Fruit fly (Drosophila melanogaster): ENCODE data around the gene BG642312.

The BG642312 gene

dm6 chr3L:6215976-6216786 lies 17.0 kb downstream of the BG642312 start (continued):
- TF ChIP-seq jumu (GFP tag; optimal IDR thresholded peaks at IDR 0.05) (no peak), nau (GFP tag; optimal IDR thresholded peaks at IDR 0.05) (no peak), MTF-1 (GFP tag; optimal IDR thresholded peaks at IDR 0.05; ENCODE audit: borderline replicate concordance) (peak; percentile 70), CG31365 (tag; optimal IDR thresholded peaks at IDR 0.05) (peak; percentile 67), CG8359 (GFP tag; optimal IDR thresholded peaks at IDR 0.05; ENCODE audit: borderline replicate concordance) (peak; percentile 54), CG7987 (GFP tag; optimal IDR thresholded peaks at IDR 0.05) (peak; percentile 81), Meics (GFP tag; optimal IDR thresholded peaks at IDR 0.05) (peak; percentile 53), CG7357 (GFP tag; IDR thresholded peaks at IDR 0.05) (no peak), slbo (GFP tag; IDR thresholded peaks at IDR 0.05) (no peak), Stat92E (GFP tag; optimal IDR thresholded peaks at IDR 0.05) (peak in 1 of 3 experiments; percentile 54), fd96Cb (tag; optimal IDR thresholded peaks at IDR 0.05) (peak; percentile 17), CG5953 (GFP tag; IDR thresholded peaks at IDR 0.05) (no peak), ken (GFP tag; IDR thresholded peaks at IDR 0.05) (0 out of 3 replicates have a peak, but pooled peaks have one; percentile 20), CG8290 (GFP tag; optimal IDR thresholded peaks at IDR 0.05) (no peak), CG8290 (tag; optimal IDR thresholded peaks at IDR 0.05) (peak in 1 of 2 experiments; percentile 4), CG17186 (GFP tag; optimal IDR thresholded peaks at IDR 0.05) (peak; percentile 4), CG34422 (GFP tag; IDR thresholded peaks at IDR 0.05) (peak; percentile 49; the same call in 1 of the 3 replicates), h (optimal IDR thresholded peaks at IDR 0.05) (no peak), Bteb2 (GFP tag; optimal IDR thresholded peaks at IDR 0.05) (no peak), amos (GFP tag; IDR thresholded peaks at IDR 0.05; ENCODE audit: partially characterized antibody) (no peak), CG15479 (GFP tag; optimal IDR thresholded peaks at IDR 0.05) (peak; percentile 66), CG2116 (GFP tag; optimal IDR thresholded peaks at IDR 0.05) (peak; percentile 18), CG2712 (tag; optimal IDR thresholded peaks at IDR 0.05) (no peak), cg (GFP tag; optimal IDR thresholded peaks at IDR 0.05) (peak; percentile 43), CG4328 (GFP tag; optimal IDR thresholded peaks at IDR 0.05) (peak; percentile 57), CG12071 (GFP tag; optimal IDR thresholded peaks at IDR 0.05) (peak; percentile 78), org-1 (GFP tag; optimal IDR thresholded peaks at IDR 0.05) (peak; percentile 52), Kr (GFP tag; optimal IDR thresholded peaks at IDR 0.05) (peak; percentile 61), CG15011 (GFP tag; optimal IDR thresholded peaks at IDR 0.05) (peak; percentile 62), ac (GFP tag; optimal IDR thresholded peaks at IDR 0.05) (peak; percentile 60), onecut (GFP tag; IDR thresholded peaks at IDR 0.05) (peak; percentile 54), zf30C (GFP tag; optimal IDR thresholded peaks at IDR 0.05) (peak; percentile 26), CG12236 (GFP tag; optimal IDR thresholded peaks at IDR 0.05) (no peak), CG2199 (GFP tag; IDR thresholded peaks at IDR 0.05) (peak; percentile 49; the same call in 1 of the 3 replicates), tio (GFP tag; optimal IDR thresholded peaks at IDR 0.05) (no peak), dm (GFP tag; optimal IDR thresholded peaks at IDR 0.05) (peak; percentile 0), lbe (GFP tag; optimal IDR thresholded peaks at IDR 0.05) (no peak), CG12744 (GFP tag; optimal IDR thresholded peaks at IDR 0.05) (no peak), Doc3 (GFP tag; IDR thresholded peaks at IDR 0.05; ENCODE audit: partially characterized antibody) (no peak), wdn (GFP tag; IDR thresholded peaks at IDR 0.05) (no peak), Hr39 (optimal IDR thresholded peaks at IDR 0.05) (no peak), CG1602 (GFP tag; optimal IDR thresholded peaks at IDR 0.05) (no peak), twi (tag; optimal IDR thresholded peaks at IDR 0.05) (peak; percentile 88), Dad (GFP tag; optimal IDR thresholded peaks at IDR 0.05) (no peak), gcm2 (GFP tag; optimal IDR thresholded peaks at IDR 0.05) (no peak), otp (GFP tag; IDR thresholded peaks at IDR 0.05) (0 out of 3 replicates have a peak, but pooled peaks have one; percentile 31), D (optimal IDR thresholded peaks at IDR 0.05) (no peak), D (GFP tag; optimal IDR thresholded peaks at IDR 0.05) (peak; percentile 38), knrl (GFP tag; IDR thresholded peaks at IDR 0.05; ENCODE audit: partially characterized antibody) (no peak)
